Worm (Caenorhabditis elegans): Measurements from ENCODE around the gene srw-31.

The srw-31 gene

DNA sequence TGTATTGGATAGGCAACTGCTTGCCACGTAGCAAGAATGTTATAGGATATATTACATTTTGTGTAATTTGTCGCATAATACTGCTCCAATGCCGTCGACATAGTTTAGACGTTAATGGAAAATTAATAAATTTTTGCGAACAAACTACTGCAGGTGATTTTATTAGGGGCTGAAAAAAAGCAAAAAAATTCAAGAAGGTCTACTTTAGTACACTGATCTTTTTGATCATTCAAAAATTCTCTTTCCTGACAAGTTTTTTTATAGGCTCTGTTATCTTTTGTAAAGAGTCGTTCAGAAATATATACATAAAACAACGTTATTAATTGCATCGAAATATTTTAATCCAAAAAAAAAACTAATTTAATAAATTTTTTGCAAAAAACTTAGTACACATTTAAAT lies 21.3 kb upstream of the srw-31 start, which contains the start of gene srh-111:
srh-111 (minus strand) TSS at position 101 of the 400 bp plus-strand sequence.
- TF ChIP-seq ceh-43 (GFP tag; optimal IDR thresholded peaks at IDR 0.05) = no peak

DNA sequence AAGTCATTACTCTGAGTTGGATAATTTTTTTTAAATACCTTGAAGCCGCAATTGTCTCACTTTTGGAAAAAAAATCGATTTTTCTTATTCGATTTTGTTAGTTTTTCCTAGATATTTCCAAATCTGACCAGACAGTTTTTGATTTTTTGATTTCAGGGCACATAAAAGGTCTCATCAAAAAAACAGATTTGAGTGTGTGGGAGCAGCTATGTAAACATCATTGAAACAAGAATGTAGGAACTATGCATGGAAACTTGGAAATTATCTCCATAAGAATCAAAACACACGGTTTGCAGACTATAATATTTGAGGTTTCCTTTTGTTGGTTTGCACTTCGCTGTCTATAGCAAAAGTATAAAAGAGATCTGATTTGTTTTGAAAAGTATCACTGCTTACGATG lies 20.4 kb upstream of the srw-31 start, which contains the start of gene scl-24:
scl-24 (plus strand) TSS at position 301 of the 400 bp plus-strand sequence.
- TF ChIP-seq lsy-2 (tag; optimal IDR thresholded peaks at IDR 0.05) (no peak), snpc-4 (tag; optimal IDR thresholded peaks at IDR 0.05) (no peak), blmp-1 (tag; optimal IDR thresholded peaks at IDR 0.05) (no peak), ham-2 (GFP tag; optimal IDR thresholded peaks at IDR 0.05) (no peak), ceh-83 (GFP tag; optimal IDR thresholded peaks at IDR 0.05) (no peak), elt-1 (tag; optimal IDR thresholded peaks at IDR 0.05; ENCODE audit: borderline replicate concordance, insufficient read depth) (no peak), unc-120 (tag; optimal IDR thresholded peaks at IDR 0.05; ENCODE audit: poor library complexity, severe bottlenecking) (no peak), hlh-1 (tag; optimal IDR thresholded peaks at IDR 0.05) (no peak), mab-5 (tag; optimal IDR thresholded peaks at IDR 0.05) (no peak), sptf-1 (tag; optimal IDR thresholded peaks at IDR 0.05) (no peak), sem-2 (GFP tag; optimal IDR thresholded peaks at IDR 0.05) (no peak), tbx-8 (GFP tag; optimal IDR thresholded peaks at IDR 0.05) (no peak), unc-39 (tag; optimal IDR thresholded peaks at IDR 0.05) (no peak), zip-8 (tag; optimal IDR thresholded peaks at IDR 0.05) (no peak), nhr-76 (tag; optimal IDR thresholded peaks at IDR 0.05) (no peak), nhr-2 (tag; optimal IDR thresholded peaks at IDR 0.05) (no peak)

DNA sequence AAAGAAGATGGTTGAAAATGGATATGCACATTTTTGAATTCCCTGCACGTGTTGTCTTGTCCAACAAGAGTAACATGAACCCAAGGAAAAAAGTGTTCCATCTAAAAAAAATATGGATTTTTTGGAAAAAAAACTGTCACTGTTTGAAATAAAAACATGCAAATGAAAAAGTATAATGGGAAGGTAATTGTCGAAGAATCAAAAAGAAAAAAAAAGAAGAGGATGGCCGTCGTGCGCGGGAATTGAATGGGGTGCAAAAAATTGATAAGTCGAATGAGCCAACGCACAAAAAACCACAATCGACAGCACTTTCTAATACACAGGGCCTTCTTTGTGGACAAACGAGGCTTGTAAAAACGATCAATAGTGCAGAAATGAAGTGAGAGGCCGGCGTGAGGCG lies 12.7 kb upstream of the srw-31 start, which contains the start of gene fbxa-102:
fbxa-102 (minus strand) TSS at position 101 of the 400 bp plus-strand sequence.
- TF ChIP-seq mab-5 (tag; optimal IDR thresholded peaks at IDR 0.05) (no peak), nhr-76 (tag; optimal IDR thresholded peaks at IDR 0.05) (no peak), drap-1 (GFP tag; optimal IDR thresholded peaks at IDR 0.05) (no peak), flh-1 (GFP tag; optimal IDR thresholded peaks at IDR 0.05) (no peak)

DNA sequence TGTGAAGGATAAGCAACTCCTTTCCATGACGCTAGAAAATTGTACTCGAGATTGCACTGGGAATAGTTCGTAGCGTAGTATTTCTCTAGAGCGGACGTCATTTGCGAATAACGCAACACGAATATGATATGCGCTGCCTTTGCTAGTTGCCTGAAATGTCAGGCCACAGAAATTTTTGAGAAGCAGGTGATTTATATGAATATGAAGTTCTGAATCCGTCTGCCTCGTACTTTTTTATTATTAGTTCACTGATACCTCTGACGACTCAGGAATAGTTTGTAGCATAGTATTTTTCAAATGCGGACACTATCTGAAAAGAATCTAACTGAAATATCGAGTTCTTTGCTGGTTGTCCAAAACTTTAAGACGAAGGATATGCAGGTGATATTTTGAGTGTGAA lies 10.3 kb upstream of the srw-31 start, which contains the start of gene srh-118:
srh-118 (minus strand) TSS at position 101 of the 400 bp plus-strand sequence.
- TF ChIP-seq blmp-1 (tag; optimal IDR thresholded peaks at IDR 0.05) = no peak
- no peak for TF ChIP-seq tbx-8 (GFP tag; optimal IDR thresholded peaks at IDR 0.05)
- TF ChIP-seq nhr-2 (tag; optimal IDR thresholded peaks at IDR 0.05) = no peak
- no peak for TF ChIP-seq bed-3 (GFP tag; optimal IDR thresholded peaks at IDR 0.05)
- TF ChIP-seq unc-62 (GFP tag; optimal IDR thresholded peaks at IDR 0.05) = no peak
- TF ChIP-seq hlh-1 (tag; optimal IDR thresholded peaks at IDR 0.05) = no peak
- TF ChIP-seq nhr-76 (tag; optimal IDR thresholded peaks at IDR 0.05) = no peak
- no peak for TF ChIP-seq lin-32 (GFP tag; optimal IDR thresholded peaks at IDR 0.05)
- no peak for TF ChIP-seq ces-1 (GFP tag; optimal IDR thresholded peaks at IDR 0.05)
- TF ChIP-seq elt-1 (tag; optimal IDR thresholded peaks at IDR 0.05; ENCODE audit: borderline replicate concordance, insufficient read depth) = no peak
- TF ChIP-seq pha-4 (tag; optimal IDR thresholded peaks at IDR 0.05) = no peak
- TF ChIP-seq elt-3 (tag; optimal IDR thresholded peaks at IDR 0.05) = no peak
- TF ChIP-seq lin-13 (tag; optimal IDR thresholded peaks at IDR 0.05) = no peak
- no peak for TF ChIP-seq cnd-1 (tag; optimal IDR thresholded peaks at IDR 0.05)
- no peak for TF ChIP-seq sem-2 (GFP tag; optimal IDR thresholded peaks at IDR 0.05)
- no peak for TF ChIP-seq drap-1 (GFP tag; optimal IDR thresholded peaks at IDR 0.05)
- TF ChIP-seq unc-39 (tag; optimal IDR thresholded peaks at IDR 0.05) = no peak
- no peak for TF ChIP-seq mls-2 (tag; optimal IDR thresholded peaks at IDR 0.05)
- no peak for TF ChIP-seq nhr-28 (tag; optimal IDR thresholded peaks at IDR 0.05)
- no peak for TF ChIP-seq snpc-4 (tag; optimal IDR thresholded peaks at IDR 0.05)

DNA sequence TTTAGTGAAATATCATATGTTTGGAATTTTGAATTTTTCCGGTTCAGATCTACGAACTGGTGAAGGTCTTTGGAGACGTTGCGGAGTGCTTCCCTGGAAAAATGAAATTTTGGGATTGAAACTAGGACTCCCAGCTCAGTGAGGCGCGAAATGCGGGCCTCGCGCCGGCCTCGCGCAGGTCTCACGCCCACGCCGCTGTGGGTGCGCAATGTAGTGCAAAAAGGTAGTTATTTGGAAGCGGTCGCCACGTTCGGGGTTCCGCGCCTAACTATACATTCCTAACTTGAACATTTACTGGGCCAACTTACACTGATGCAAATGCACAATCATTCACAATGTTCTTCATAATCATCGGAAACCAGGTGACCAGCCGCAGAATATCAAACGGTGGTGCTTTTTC lies 6.3 kb upstream of the srw-31 start:
- TF ChIP-seq unc-39 (tag; optimal IDR thresholded peaks at IDR 0.05) (no peak), tbx-8 (GFP tag; optimal IDR thresholded peaks at IDR 0.05) (no peak), ces-1 (GFP tag; optimal IDR thresholded peaks at IDR 0.05) (no peak), blmp-1 (tag; optimal IDR thresholded peaks at IDR 0.05) (no peak), unc-62 (GFP tag; optimal IDR thresholded peaks at IDR 0.05) (no peak)

DNA sequence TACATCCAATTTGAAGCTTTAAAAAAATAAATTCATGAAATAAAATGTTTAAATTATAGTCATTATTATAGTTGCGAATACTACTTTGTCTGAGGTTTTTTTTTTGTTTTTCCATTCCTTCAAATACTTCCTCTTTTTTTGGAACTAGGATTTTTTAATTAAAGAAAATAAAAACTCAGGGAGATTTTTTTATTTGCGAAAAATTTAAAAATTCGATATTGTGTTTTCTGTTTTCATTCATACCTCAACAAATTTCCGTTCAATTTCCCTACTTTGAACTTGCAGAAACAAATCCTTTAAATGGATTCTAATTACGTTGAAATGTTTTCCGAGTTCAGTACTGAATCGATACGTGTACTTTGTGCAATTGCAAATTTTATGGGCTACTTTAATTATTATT lies 2.1 kb downstream of the srw-31 start, which contains the start of gene srw-32:
srw-32 (plus strand) TSS at position 301 of the 400 bp plus-strand sequence.
- TF ChIP-seq ceh-83 (GFP tag; optimal IDR thresholded peaks at IDR 0.05) = no peak
- TF ChIP-seq ztf-11 (tag; optimal IDR thresholded peaks at IDR 0.05) = no peak
- no peak for TF ChIP-seq zip-8 (tag; optimal IDR thresholded peaks at IDR 0.05)

Data from whole organism, mixed stage, embryonic.